Fruit fly (Drosophila melanogaster) whole organism, pupa: ENCODE results near the gene Arpc1.
A peak's percentile ranks its signal among the peaks of the same experiment; 100 is the strongest.

Experiments
- CG10348 ChIP-seq: fragments of 200-800 bp; sonication (Bioruptor generic); IDR thresholded peaks from 2 replicates; pipeline ENCODE4 v1.3.6; 2022; ENCODE audit warnings: missing biosample characterization, missing genetic modification characterization
- CG12605 ChIP-seq: fragments of 200-800 bp; sonication (Bioruptor generic); IDR thresholded peaks from 2 replicates; pipeline ENCODE4 v1.3.6; 2022; ENCODE audit warnings: missing biosample characterization, missing genetic modification characterization
- CG13204 ChIP-seq: fragments of 200-800 bp; sonication (Bioruptor generic); optimal IDR thresholded peaks from 2 replicates; lab custom pipeline; 2018; ENCODE audit warnings: missing biosample characterization, mild to moderate bottlenecking, missing genetic modification characterization, moderate library complexity
- CG14655 ChIP-seq: fragments of 200-800 bp; sonication (Bioruptor generic); optimal IDR thresholded peaks from 3 replicates; lab custom pipeline; 2017; ENCODE audit warnings: mild to moderate bottlenecking, missing biosample characterization, missing genetic modification reagents, missing genetic modification characterization
- CG15710 ChIP-seq: fragments of 200-800 bp; sonication (Bioruptor generic); optimal IDR thresholded peaks from 2 replicates; lab custom pipeline; 2018; ENCODE audit warnings: missing biosample characterization, mild to moderate bottlenecking, missing genetic modification characterization, moderate library complexity
- CG17806 ChIP-seq: fragments of 200-800 bp; sonication (Bioruptor generic); optimal IDR thresholded peaks from 2 replicates; lab custom pipeline; 2018; ENCODE audit warnings: missing biosample characterization, mild to moderate bottlenecking, missing genetic modification characterization, moderate library complexity
- CG32121 ChIP-seq: fragments of 200-800 bp; sonication (Bioruptor generic); IDR thresholded peaks from 2 replicates; pipeline ENCODE4 v1.3.6; 2022; ENCODE audit warnings: missing biosample characterization, missing genetic modification characterization
- CG34367 ChIP-seq: fragments of 200-800 bp; sonication (Bioruptor generic); optimal IDR thresholded peaks from 2 replicates; lab custom pipeline; 2018; ENCODE audit warnings: missing biosample characterization, mild to moderate bottlenecking, missing genetic modification characterization
- CG4496 ChIP-seq: fragments of 200-800 bp; sonication (Bioruptor generic); IDR thresholded peaks from 3 replicates; pipeline ENCODE4 v1.3.6; 2022; ENCODE audit warnings: missing biosample characterization, missing genetic modification characterization
- CG8159 ChIP-seq: fragments of 200-800 bp; sonication (Bioruptor generic); optimal IDR thresholded peaks from 3 replicates; lab custom pipeline; 2018; ENCODE audit warnings: missing biosample characterization, mild to moderate bottlenecking, missing genetic modification characterization, moderate library complexity
- CG8301 ChIP-seq: fragments of 200-800 bp; sonication (Bioruptor generic); optimal IDR thresholded peaks from 2 replicates; lab custom pipeline; 2018; ENCODE audit warnings: missing biosample characterization, mild to moderate bottlenecking, missing genetic modification characterization
- CG9948 ChIP-seq: fragments of 200-800 bp; sonication (Bioruptor generic); optimal IDR thresholded peaks from 2 replicates; lab custom pipeline; 2018; ENCODE audit warnings: missing biosample characterization, mild to moderate bottlenecking, missing genetic modification characterization, moderate library complexity
- D1 ChIP-seq: fragments of 200-800 bp; sonication (Bioruptor generic); optimal IDR thresholded peaks from 2 replicates; lab custom pipeline; 2018; ENCODE audit warnings: missing biosample characterization, mild to moderate bottlenecking, missing genetic modification characterization, moderate library complexity
- EcR ChIP-seq: fragments of 200-800 bp; sonication (Bioruptor generic); optimal IDR thresholded peaks from 3 replicates; lab custom pipeline; 2019; ENCODE audit warnings: missing biosample characterization, missing genetic modification characterization, mild to moderate bottlenecking, moderate library complexity, missing genetic modification reagents
- Ets98B ChIP-seq: fragments of 200-800 bp; sonication (Bioruptor generic); IDR thresholded peaks from 2 replicates; pipeline ENCODE4 v1.3.6; 2022; ENCODE audit warnings: missing biosample characterization, missing genetic modification characterization
- Pif1A ChIP-seq: fragments of 200-800 bp; sonication (Bioruptor generic); optimal IDR thresholded peaks from 3 replicates; lab custom pipeline; 2016; ENCODE audit warnings: missing biosample characterization, missing genetic modification characterization
- Pif1B ChIP-seq: fragments of 200-800 bp; sonication (Bioruptor generic); optimal IDR thresholded peaks from 3 replicates; lab custom pipeline; 2016; ENCODE audit warnings: missing biosample characterization, missing genetic modification characterization
- Snoo ChIP-seq: fragments of 200-800 bp; sonication (Bioruptor generic); optimal IDR thresholded peaks from 3 replicates; lab custom pipeline; 2017; ENCODE audit warnings: missing biosample characterization, mild to moderate bottlenecking, missing genetic modification characterization, inconsistent platforms
- fd96Ca ChIP-seq: fragments of 200-800 bp; sonication (Bioruptor generic); IDR thresholded peaks from 3 replicates; pipeline ENCODE4 v1.3.6; 2022; ENCODE audit warnings: missing biosample characterization, missing genetic modification characterization
- gl ChIP-seq: fragments of 200-800 bp; sonication (Bioruptor generic); optimal IDR thresholded peaks from 2 replicates; lab custom pipeline; 2018; ENCODE audit warnings: missing biosample characterization, mild to moderate bottlenecking, missing genetic modification characterization
- rn ChIP-seq: fragments of 200-800 bp; sonication (Bioruptor generic); IDR thresholded peaks from 2 replicates; pipeline ENCODE4 v1.3.6; 2022; ENCODE audit warnings: missing biosample characterization, missing genetic modification characterization

Arpc1 gene

DNA sequence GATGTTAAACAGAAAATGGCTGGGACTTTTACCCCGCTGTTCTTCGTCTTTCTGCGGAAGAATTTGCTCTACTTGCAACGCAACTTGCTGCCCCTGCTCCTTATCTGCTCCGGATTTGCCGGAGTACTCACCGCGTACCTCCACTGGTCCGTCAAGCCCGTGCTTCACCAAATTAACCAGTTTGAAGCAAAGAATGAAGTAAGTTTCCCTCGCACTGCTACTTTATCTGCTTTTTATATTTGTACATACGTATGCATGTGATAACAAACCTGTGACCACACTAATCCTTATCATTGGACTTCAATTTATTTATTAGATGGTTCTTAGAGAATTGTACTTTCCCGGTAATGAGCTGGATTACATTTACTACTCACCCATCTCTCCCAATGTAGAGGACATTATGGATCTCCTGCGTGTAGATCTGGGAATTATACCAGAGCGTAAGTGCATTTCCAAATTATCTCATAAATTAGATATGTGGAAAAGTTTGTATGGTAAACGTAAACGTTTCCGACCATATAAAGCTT, 45.3 kb downstream of the Arpc1 start, which contains the start of gene CG16890:
Gene CG16890, minus strand, starts transcription at position 184 of the 527 bp plus-strand sequence.
- TF ChIP-seq CG15710 = no peak
- no peak for TF ChIP-seq CG9948 (tag; lab: Kevin White, UChicago)
- TF ChIP-seq CG13204 (GFP tag; lab: Kevin White, UChicago) = no peak
- TF ChIP-seq EcR (GFP tag; lab: Kevin White, UChicago) = no peak
- TF ChIP-seq CG17806 (tag; lab: Kevin White, UChicago) = no peak
- TF ChIP-seq D1 = no peak
- TF ChIP-seq CG8159 (tag; lab: Kevin White, UChicago) = no peak
- TF ChIP-seq CG10348 (GFP tag; lab: Robert Waterston, UW) = no peak

- TF ChIP-seq CG15710 = peak; percentile 0
- TF ChIP-seq Pif1A (GFP tag; lab: Kevin White, UChicago) = no peak
- no peak for TF ChIP-seq Pif1B (GFP tag; lab: Kevin White, UChicago)
- peak; percentile 22 for TF ChIP-seq Snoo
- no peak for TF ChIP-seq gl (tag; lab: Kevin White, UChicago)
Observed at dm6 chr2L:13783264-13784154, 46.0 kb downstream of the Arpc1 start, which contains the start of gene Eato. Gene Eato, plus strand, starts transcription at chr2L:13784084.

dm6 chr2L:13780109-13780947, 49.2 kb downstream of the Arpc1 start, which contains the start of the genes CG9008 and p38b:
Gene CG9008, minus strand, starts transcription at chr2L:13780165.
Gene p38b, plus strand, starts transcription at chr2L:13780689.
- TF ChIP-seq CG4496 (GFP tag; lab: Robert Waterston, UW) (peak; percentile 49; the same call in 1 of the 3 replicates), Ets98B (peak; percentile 31), CG13204 (GFP tag; lab: Kevin White, UChicago) (no peak), CG8301 (tag; lab: Kevin White, UChicago) (peak; percentile 81), fd96Ca (peak; percentile 49; the same call in 1 of the 3 replicates), CG15710 (peak; percentile 87), CG12605 (no peak; the same call in none of the 2 replicates), CG10348 (GFP tag; lab: Robert Waterston, UW) (no peak), Pif1B (GFP tag; lab: Kevin White, UChicago) (peak; percentile 71), CG34367 (tag; lab: Kevin White, UChicago) (peak; percentile 75), CG8159 (tag; lab: Kevin White, UChicago) (peak; percentile 92), CG32121 (GFP tag; lab: Robert Waterston, UW) (peak; percentile 52), Pif1A (GFP tag; lab: Kevin White, UChicago) (no peak), CG17806 (tag; lab: Kevin White, UChicago) (peak; percentile 79), EcR (GFP tag; lab: Kevin White, UChicago) (no peak), gl (tag; lab: Kevin White, UChicago) (no peak), D1 (no peak), CG14655 (no peak), rn (GFP tag; lab: Robert Waterston, UW) (peak; percentile 68), CG9948 (tag; lab: Kevin White, UChicago) (peak; percentile 84), Snoo (peak; percentile 85)
- TF ChIP-seq, all 21 proteins: peak for 13

DNA sequence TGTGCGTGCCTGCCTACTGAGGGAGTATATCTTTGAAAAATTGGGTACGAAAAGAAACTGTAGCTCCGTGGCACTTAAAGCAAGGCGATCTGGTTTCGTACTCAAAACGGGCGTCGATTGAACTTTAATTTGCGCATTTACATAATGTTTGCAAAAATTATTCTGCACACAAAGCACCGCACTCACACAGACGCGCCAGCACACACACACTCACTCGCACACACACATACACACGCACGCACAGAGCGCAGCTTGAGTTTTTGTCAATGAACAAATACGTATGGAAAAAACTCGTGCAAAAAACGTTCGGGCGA, 49.8 kb downstream of the Arpc1 start:
- TF ChIP-seq EcR (GFP tag; lab: Kevin White, UChicago) (peak; percentile 38), fd96Ca (0 out of 3 replicates have a peak, but pooled peaks have one; percentile 27), D1 (no peak), Ets98B (peak; percentile 52), CG15710 (no peak), CG12605 (peak; percentile 54; the same call in 1 of the 2 replicates)

DNA sequence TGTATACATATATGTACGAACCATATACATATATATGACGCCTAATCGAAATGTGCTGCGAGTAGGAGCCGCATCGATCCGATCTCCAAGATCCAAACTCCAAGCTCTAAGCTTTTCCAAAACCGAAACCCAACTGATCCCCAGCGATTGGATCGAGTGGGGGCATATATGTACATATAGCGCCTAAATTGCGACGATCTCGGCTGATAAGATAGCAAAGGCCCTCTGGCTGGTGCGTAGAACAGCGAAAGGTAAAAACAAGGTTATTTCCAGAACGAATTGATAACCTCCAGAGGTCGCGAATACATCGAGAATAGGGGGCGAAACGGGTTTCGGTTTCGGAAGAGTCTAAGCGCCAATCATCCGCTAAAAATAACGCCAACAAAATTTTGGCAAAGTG, 50.4 kb downstream of the Arpc1 start:
- no peak for TF ChIP-seq rn (GFP tag; lab: Robert Waterston, UW)
- no peak for TF ChIP-seq EcR (GFP tag; lab: Kevin White, UChicago)
- TF ChIP-seq fd96Ca = no peak
- no peak for TF ChIP-seq CG32121 (GFP tag; lab: Robert Waterston, UW)
- TF ChIP-seq CG10348 (GFP tag; lab: Robert Waterston, UW) = no peak
- no peak for TF ChIP-seq CG13204 (GFP tag; lab: Kevin White, UChicago)
- no peak for TF ChIP-seq CG12605
- TF ChIP-seq Snoo = no peak
- no peak for TF ChIP-seq gl (tag; lab: Kevin White, UChicago)

DNA sequence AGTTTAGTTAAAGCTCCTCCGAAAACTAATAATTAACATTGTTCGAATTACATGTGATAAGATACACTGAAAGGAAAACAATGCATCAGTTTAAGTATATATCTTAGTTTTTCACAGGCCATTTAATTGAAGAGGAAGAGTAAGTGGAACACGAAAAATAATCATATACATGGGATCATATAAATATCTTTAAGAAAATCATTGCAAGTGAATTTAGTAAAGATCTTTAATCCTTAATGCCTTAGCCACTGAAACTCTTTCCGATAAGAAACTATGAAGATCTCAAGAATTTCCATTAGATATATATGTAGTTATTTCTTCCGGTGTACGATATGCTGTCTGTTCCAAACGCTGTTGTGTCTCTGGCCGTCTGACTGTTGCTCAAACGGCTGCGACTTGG, 50.9 kb downstream of the Arpc1 start:
- TF ChIP-seq rn (GFP tag; lab: Robert Waterston, UW) = peak; percentile 48; the same call in 1 of the 2 replicates
- TF ChIP-seq CG32121 (GFP tag; lab: Robert Waterston, UW) = peak; percentile 68
- no peak for TF ChIP-seq CG17806 (tag; lab: Kevin White, UChicago)
- peak; percentile 48 for TF ChIP-seq CG8301 (tag; lab: Kevin White, UChicago)
- TF ChIP-seq D1 = no peak
- no peak for TF ChIP-seq gl (tag; lab: Kevin White, UChicago)
- TF ChIP-seq CG8159 (tag; lab: Kevin White, UChicago) = peak; percentile 1
- peak; percentile 68 for TF ChIP-seq Ets98B
- TF ChIP-seq CG34367 (tag; lab: Kevin White, UChicago) = no peak
- TF ChIP-seq CG14655 = peak; percentile 67
- TF ChIP-seq CG13204 (GFP tag; lab: Kevin White, UChicago) = no peak
- no peak for TF ChIP-seq CG10348 (GFP tag; lab: Robert Waterston, UW)
- no peak for TF ChIP-seq EcR (GFP tag; lab: Kevin White, UChicago)
- TF ChIP-seq CG12605 = peak; percentile 27; the same call in 1 of the 2 replicates
- TF ChIP-seq CG4496 (GFP tag; lab: Robert Waterston, UW) = peak; percentile 65; the same call in 2 of the 3 replicates
- TF ChIP-seq Pif1A (GFP tag; lab: Kevin White, UChicago) = peak; percentile 48
- no peak for TF ChIP-seq Snoo
- peak; percentile 37 for TF ChIP-seq CG9948 (tag; lab: Kevin White, UChicago)
- TF ChIP-seq CG15710 = no peak
- TF ChIP-seq Pif1B (GFP tag; lab: Kevin White, UChicago) = peak; percentile 23
- TF ChIP-seq fd96Ca = no peak
